Worm (Caenorhabditis elegans) whole organism, mixed stage, embryonic: Measurements from ENCODE around the gene irld-67.

Experiments used
- M03D4.4 ChIP-seq: sonication (generic microtip); optimal IDR thresholded peaks from 2 replicates; lab custom pipeline; 2017; ENCODE audit warnings: mild to moderate bottlenecking, missing genetic modification characterization, missing compliant biosample characterization
- bed-3 ChIP-seq: fragments of 200-800 bp; sonication (Bioruptor generic); optimal IDR thresholded peaks from 3 replicates; lab custom pipeline; 2018; ENCODE audit warnings: mild to moderate bottlenecking, missing genetic modification characterization, moderate library complexity, missing compliant biosample characterization
- blmp-1 ChIP-seq: fragments of 150-350 bp; optimal IDR thresholded peaks from 2 replicates; lab custom pipeline; 2014; ENCODE audit warnings: missing biosample characterization, missing genetic modification characterization
- ceh-39 ChIP-seq: fragments of 150-350 bp; optimal IDR thresholded peaks from 2 replicates; lab custom pipeline; 2014; ENCODE audit warnings: missing biosample characterization, missing genetic modification characterization
- ceh-43 ChIP-seq: fragments of 200-800 bp; sonication (Bioruptor generic); optimal IDR thresholded peaks from 2 replicates; lab custom pipeline; 2018; ENCODE audit warnings: mild to moderate bottlenecking, missing genetic modification characterization, moderate library complexity, missing compliant biosample characterization
- ceh-83 ChIP-seq: fragments of 200-800 bp; sonication (Bioruptor generic); optimal IDR thresholded peaks from 2 replicates; lab custom pipeline; 2018; ENCODE audit warnings: mild to moderate bottlenecking, missing genetic modification characterization, missing compliant biosample characterization
- ces-1 ChIP-seq: fragments of 150-350 bp; optimal IDR thresholded peaks from 2 replicates; lab custom pipeline; 2014; ENCODE audit warnings: missing biosample characterization, missing genetic modification reagents, missing genetic modification characterization
- cnd-1 ChIP-seq: fragments of 200-800 bp; sonication (Bioruptor generic); optimal IDR thresholded peaks from 2 replicates; lab custom pipeline; 2018; ENCODE audit warnings: mild to moderate bottlenecking, missing genetic modification characterization, missing compliant biosample characterization
- drap-1 ChIP-seq: fragments of 200-800 bp; sonication (Bioruptor generic); optimal IDR thresholded peaks from 3 replicates; lab custom pipeline; 2018; ENCODE audit warnings: mild to moderate bottlenecking, missing genetic modification characterization, missing compliant biosample characterization
- elt-1 ChIP-seq: sonication (generic microtip); optimal IDR thresholded peaks from 2 replicates; lab custom pipeline; 2017; ENCODE audit warnings: missing genetic modification characterization, mild to moderate bottlenecking, missing compliant biosample characterization, antibody characterized with exemption, moderate library complexity, borderline replicate concordance; ENCODE audit not compliant: insufficient read depth
- elt-3 ChIP-seq: fragments of 150-350 bp; optimal IDR thresholded peaks from 2 replicates; lab custom pipeline; 2014; ENCODE audit warnings: missing biosample characterization, missing genetic modification characterization
- flh-1 ChIP-seq: fragments of 200-800 bp; sonication (Bioruptor generic); optimal IDR thresholded peaks from 2 replicates; lab custom pipeline; 2018; ENCODE audit warnings: mild to moderate bottlenecking, missing genetic modification characterization, moderate library complexity, missing compliant biosample characterization
- ham-2 ChIP-seq: fragments of 200-800 bp; sonication (Bioruptor generic); optimal IDR thresholded peaks from 2 replicates; lab custom pipeline; 2018; ENCODE audit warnings: mild to moderate bottlenecking, missing genetic modification characterization, missing compliant biosample characterization
- hlh-1 ChIP-seq: fragments of 150-350 bp; optimal IDR thresholded peaks from 2 replicates; lab custom pipeline; 2014; ENCODE audit warnings: missing biosample characterization, missing genetic modification reagents, missing genetic modification characterization
- lin-13 ChIP-seq: fragments of 150-350 bp; optimal IDR thresholded peaks from 2 replicates; lab custom pipeline; 2014; ENCODE audit warnings: missing biosample characterization, missing genetic modification characterization
- lin-32 ChIP-seq: fragments of 200-800 bp; sonication (Bioruptor generic); optimal IDR thresholded peaks from 2 replicates; lab custom pipeline; 2018; ENCODE audit warnings: mild to moderate bottlenecking, missing genetic modification characterization, missing compliant biosample characterization
- lsy-2 ChIP-seq: fragments of 150-350 bp; optimal IDR thresholded peaks from 2 replicates; lab custom pipeline; 2014; ENCODE audit warnings: missing biosample characterization, missing genetic modification characterization
- mab-5 ChIP-seq: fragments of 150-350 bp; optimal IDR thresholded peaks from 2 replicates; lab custom pipeline; 2014; ENCODE audit warnings: missing biosample characterization, missing genetic modification characterization
- mep-1 ChIP-seq: fragments of 150-350 bp; optimal IDR thresholded peaks from 2 replicates; lab custom pipeline; 2017; ENCODE audit warnings: missing biosample characterization, missing genetic modification reagents, missing genetic modification characterization, inconsistent platforms
- mls-2 ChIP-seq: sonication (generic microtip); optimal IDR thresholded peaks from 2 replicates; lab custom pipeline; 2016; ENCODE audit warnings: mild to moderate bottlenecking, missing genetic modification characterization, moderate library complexity, missing compliant biosample characterization
- nhr-12 ChIP-seq: fragments of 150-350 bp; optimal IDR thresholded peaks from 2 replicates; lab custom pipeline; 2014; ENCODE audit warnings: missing biosample characterization, missing genetic modification characterization
- nhr-2 ChIP-seq: fragments of 150-350 bp; optimal IDR thresholded peaks from 2 replicates; lab custom pipeline; 2014; ENCODE audit warnings: missing biosample characterization, missing genetic modification characterization
- nhr-237 ChIP-seq: fragments of 150-350 bp; optimal IDR thresholded peaks from 2 replicates; lab custom pipeline; 2014; ENCODE audit warnings: missing biosample characterization, missing genetic modification characterization
- nhr-28 ChIP-seq: fragments of 150-350 bp; optimal IDR thresholded peaks from 2 replicates; lab custom pipeline; 2014; ENCODE audit warnings: missing biosample characterization, missing genetic modification characterization
- nhr-76 ChIP-seq: sonication (generic microtip); optimal IDR thresholded peaks from 2 replicates; lab custom pipeline; 2017; ENCODE audit warnings: missing biosample characterization, missing genetic modification characterization
- pha-4 ChIP-seq: fragments of 150-350 bp; optimal IDR thresholded peaks from 2 replicates; lab custom pipeline; 2018; ENCODE audit warnings: missing biosample characterization, missing genetic modification reagents, missing genetic modification characterization
- sem-2 ChIP-seq: fragments of 200-800 bp; sonication (Bioruptor generic); optimal IDR thresholded peaks from 2 replicates; lab custom pipeline; 2018; ENCODE audit warnings: mild to moderate bottlenecking, missing genetic modification characterization, missing compliant biosample characterization
- snpc-4 ChIP-seq: fragments of 150-350 bp; optimal IDR thresholded peaks from 2 replicates; lab custom pipeline; 2014; ENCODE audit warnings: missing biosample characterization, missing genetic modification characterization
- sptf-1 ChIP-seq: sonication (generic microtip); optimal IDR thresholded peaks from 2 replicates; lab custom pipeline; 2017; ENCODE audit warnings: mild to moderate bottlenecking, missing genetic modification characterization, moderate library complexity, missing compliant biosample characterization
- tbx-8 ChIP-seq: fragments of 200-800 bp; sonication (Bioruptor generic); optimal IDR thresholded peaks from 2 replicates; lab custom pipeline; 2018; ENCODE audit warnings: mild to moderate bottlenecking, missing genetic modification characterization, moderate library complexity, missing compliant biosample characterization
- unc-120 ChIP-seq: sonication (generic microtip); optimal IDR thresholded peaks from 2 replicates; lab custom pipeline; 2017; ENCODE audit warnings: missing genetic modification characterization, missing compliant biosample characterization; ENCODE audit not compliant: poor library complexity, severe bottlenecking
- unc-62 ChIP-seq: fragments of 150-350 bp; optimal IDR thresholded peaks from 2 replicates; lab custom pipeline; 2014; ENCODE audit warnings: missing biosample characterization, missing genetic modification reagents, missing genetic modification characterization
- zip-8 ChIP-seq: fragments of 150-350 bp; optimal IDR thresholded peaks from 2 replicates; lab custom pipeline; 2014; ENCODE audit warnings: missing biosample characterization, missing genetic modification characterization
- ztf-11 ChIP-seq: fragments of 150-350 bp; optimal IDR thresholded peaks from 2 replicates; lab custom pipeline; 2014; ENCODE audit warnings: missing biosample characterization, missing genetic modification characterization

Gene irld-67

DNA sequence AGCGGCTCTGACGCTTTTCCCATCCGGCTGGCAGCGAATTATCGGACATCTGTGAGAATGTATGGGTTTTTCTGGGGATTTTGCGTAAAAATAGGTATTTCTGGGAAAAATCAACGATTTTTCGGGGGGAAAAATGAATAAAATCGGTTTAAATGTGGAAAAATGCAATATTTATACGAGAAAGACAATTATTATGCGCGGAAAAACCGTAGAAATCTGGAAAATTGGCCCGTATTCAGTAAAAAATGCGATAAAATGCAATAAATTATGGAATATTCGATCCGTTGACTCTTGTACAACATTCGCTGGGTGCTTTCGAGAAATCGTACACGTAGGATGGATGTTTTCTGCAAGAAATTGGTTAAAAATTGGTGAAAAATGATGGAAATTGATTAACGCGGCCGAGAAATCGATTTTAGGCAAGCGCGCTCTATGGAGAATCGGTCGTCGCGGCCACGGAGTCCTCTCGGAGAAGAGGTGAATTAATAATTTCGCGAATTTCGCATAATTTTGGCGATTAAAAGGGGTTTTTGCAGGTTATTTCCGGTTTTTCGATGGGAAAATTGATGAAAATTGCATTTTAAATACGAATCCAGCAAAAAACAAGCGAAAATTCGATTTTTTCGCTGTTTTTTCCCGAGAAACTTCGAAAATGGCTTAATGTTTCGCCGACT lies 45.2 kb downstream of the irld-67 start, which contains the start of gene pinn-1:
pinn-1 (minus strand) TSS at position 51 of the 674 bp plus-strand sequence.
- TF ChIP-seq drap-1 (GFP tag; lab: Kevin White, UChicago) (peak; percentile 10), tbx-8 (GFP tag; lab: Kevin White, UChicago) (no peak), ces-1 (GFP tag; lab: Kevin White, UChicago) (peak; percentile 78), elt-3 (peak; percentile 27), lin-13 (peak; percentile 88), mls-2 (tag; lab: Kevin White, UChicago) (peak; percentile 55), flh-1 (GFP tag; lab: Kevin White, UChicago) (no peak), sem-2 (GFP tag; lab: Kevin White, UChicago) (no peak), nhr-2 (tag; lab: Kevin White, UChicago) (peak; percentile 9), mab-5 (tag; lab: Kevin White, UChicago) (no peak), ceh-39 (tag; lab: Kevin White, UChicago) (peak; percentile 55), unc-62 (no peak), nhr-237 (tag; lab: Kevin White, UChicago) (peak; percentile 50), pha-4 (tag; lab: Kevin White, UChicago) (peak; percentile 80), nhr-12 (no peak), lin-32 (GFP tag; lab: Kevin White, UChicago) (peak; percentile 1), lsy-2 (tag; lab: Kevin White, UChicago) (peak; percentile 69), sptf-1 (tag; lab: Kevin White, UChicago) (peak; percentile 76), mep-1 (tag; lab: Kevin White, UChicago) (peak; percentile 85), bed-3 (GFP tag; lab: Kevin White, UChicago) (no peak), cnd-1 (tag; lab: Kevin White, UChicago) (peak; percentile 63)

ce11 chrII:2885518-2886449 lies 48.5 kb downstream of the irld-67 start:
- TF ChIP-seq ceh-83 = no peak
- no peak for TF ChIP-seq ztf-11 (tag; lab: Kevin White, UChicago)
- TF ChIP-seq nhr-12 = no peak
- TF ChIP-seq drap-1 (GFP tag; lab: Kevin White, UChicago) = no peak
- TF ChIP-seq nhr-76 (tag; lab: Kevin White, UChicago) = no peak
- no peak for TF ChIP-seq flh-1 (GFP tag; lab: Kevin White, UChicago)
- no peak for TF ChIP-seq snpc-4 (tag; lab: Kevin White, UChicago)
- TF ChIP-seq hlh-1 (tag; lab: Kevin White, UChicago) = no peak

ce11 chrII:2884810-2885209 lies 49.4 kb downstream of the irld-67 start, which contains the start of gene pigw-1:
pigw-1 (minus strand) TSS chrII:2884910.
- TF ChIP-seq ham-2 = no peak
- TF ChIP-seq hlh-1 (tag; lab: Kevin White, UChicago) = no peak
- no peak for TF ChIP-seq nhr-237 (tag; lab: Kevin White, UChicago)
- no peak for TF ChIP-seq pha-4 (tag; lab: Kevin White, UChicago)
- no peak for TF ChIP-seq ceh-43
- TF ChIP-seq ztf-11 (tag; lab: Kevin White, UChicago) = no peak
- TF ChIP-seq mab-5 (tag; lab: Kevin White, UChicago) = no peak
- TF ChIP-seq M03D4.4 (tag; lab: Kevin White, UChicago) = no peak
- TF ChIP-seq elt-1 (tag; lab: Kevin White, UChicago) = no peak
- no peak for TF ChIP-seq ceh-83
- no peak for TF ChIP-seq lsy-2 (tag; lab: Kevin White, UChicago)
- TF ChIP-seq flh-1 (GFP tag; lab: Kevin White, UChicago) = no peak
- no peak for TF ChIP-seq nhr-2 (tag; lab: Kevin White, UChicago)
- no peak for TF ChIP-seq unc-62
- TF ChIP-seq nhr-28 = no peak
- TF ChIP-seq zip-8 = no peak
- no peak for TF ChIP-seq unc-120 (tag; lab: Kevin White, UChicago)
- no peak for TF ChIP-seq mls-2 (tag; lab: Kevin White, UChicago)
- TF ChIP-seq blmp-1 (tag; lab: Kevin White, UChicago) = no peak
- TF ChIP-seq sem-2 (GFP tag; lab: Kevin White, UChicago) = no peak
